Worm (Caenorhabditis elegans) whole organism, early embryonic: Measurements from ENCODE around the gene R193.2.

Source experiments
- B0310.2 ChIP-seq: sonication (generic microtip); optimal IDR thresholded peaks from 2 replicates; lab custom pipeline; 2016; ENCODE audit warnings: mild to moderate bottlenecking, missing genetic modification characterization, missing compliant biosample characterization
- ama-1 ChIP-seq: fragments of 150-350 bp; optimal IDR thresholded peaks from 2 replicates; lab custom pipeline; 2014
- hmbx-1 ChIP-seq: sonication (generic microtip); optimal IDR thresholded peaks from 2 replicates; lab custom pipeline; 2016; ENCODE audit warnings: mild to moderate bottlenecking, missing genetic modification characterization, missing compliant biosample characterization
- hnd-1 ChIP-seq: sonication (generic microtip); optimal IDR thresholded peaks from 2 replicates; lab custom pipeline; 2016; ENCODE audit warnings: missing genetic modification characterization, missing compliant biosample characterization
- tbx-11 ChIP-seq: fragments of 200-800 bp; sonication (Bioruptor generic); IDR thresholded peaks from 2 replicates; pipeline ENCODE4 v1.3.6; 2022; ENCODE audit warnings: missing genetic modification characterization, missing compliant biosample characterization

DNA sequence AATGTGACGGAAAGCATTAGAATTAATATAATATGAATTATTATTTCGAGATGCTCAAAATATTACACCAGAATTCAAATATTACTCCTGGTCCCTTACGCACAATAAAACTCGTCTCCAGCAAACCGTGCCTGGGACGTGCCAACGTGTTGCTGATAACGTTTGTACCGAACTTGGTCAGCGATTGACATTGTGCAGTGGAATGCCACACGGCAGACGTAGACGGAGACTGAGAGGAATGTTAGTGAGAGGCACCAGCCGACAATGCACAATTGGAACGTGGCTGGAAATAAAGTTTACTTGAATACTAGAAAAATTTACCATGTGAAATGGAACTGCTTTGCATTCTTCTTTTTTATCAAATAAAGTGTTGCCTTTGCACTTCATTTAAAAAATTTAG, 31.1 kb downstream of the R193.2 start:
- TF ChIP-seq ama-1 (lab: Kevin White, UChicago) (no peak), hnd-1 (tag; lab: Kevin White, UChicago) (no peak), B0310.2 (tag; lab: Kevin White, UChicago) (no peak), hmbx-1 (no peak), tbx-11 (GFP tag; lab: Robert Waterston, UW) (no peak)
